Worm (Caenorhabditis elegans) whole organism, L1 larva: ENCODE results near the gene Y65A5A.1.

Experiments
- C04F5.9 ChIP-seq: sonication (generic microtip); optimal IDR thresholded peaks from 2 replicates; lab custom pipeline; 2016; ENCODE audit warnings: missing genetic modification characterization, missing compliant biosample characterization
- C16A3.4 ChIP-seq: fragments of 150-350 bp; optimal IDR thresholded peaks from 2 replicates; lab custom pipeline; 2014; ENCODE audit warnings: missing biosample characterization, missing genetic modification characterization
- Y116A8C.19 ChIP-seq: sonication (generic microtip); optimal IDR thresholded peaks from 2 replicates; lab custom pipeline; 2016; ENCODE audit warnings: missing compliant biosample characterization, missing genetic modification characterization, borderline replicate concordance
- alr-1 ChIP-seq: fragments of 200-800 bp; sonication (Bioruptor generic); optimal IDR thresholded peaks from 2 replicates; lab custom pipeline; 2018; ENCODE audit warnings: borderline replicate concordance, mild to moderate bottlenecking, missing genetic modification characterization, missing compliant biosample characterization
- ama-1 ChIP-seq: fragments of 150-350 bp; optimal IDR thresholded peaks from 2 replicates; lab custom pipeline; 2014
- ceh-82 ChIP-seq, 3 experiments: fragments of 150-350 bp in 1 of 3; sonication (generic microtip) in 2 of 3; optimal IDR thresholded peaks; 2 replicates each; lab custom pipeline; 2014 to 2017; ENCODE audit warnings: missing biosample characterization in 3 of 3, missing genetic modification characterization in 3 of 3
- ceh-88 ChIP-seq: fragments of 200-800 bp; sonication (Bioruptor generic); IDR thresholded peaks from 2 replicates; pipeline ENCODE4 v1.3.6; 2022; ENCODE audit warnings: missing genetic modification characterization, missing compliant biosample characterization
- ces-1 ChIP-seq: fragments of 150-350 bp; optimal IDR thresholded peaks from 2 replicates; lab custom pipeline; 2014; ENCODE audit warnings: missing biosample characterization, missing genetic modification reagents, missing genetic modification characterization
- dpl-1 ChIP-seq, 3 experiments: fragments of 150-350 bp in 2 of 3; sonication (generic microtip) in 1 of 3; optimal IDR thresholded peaks; 2 replicates each; lab custom pipeline; 2014 to 2017; ENCODE audit warnings: missing biosample characterization in 3 of 3, missing genetic modification characterization in 3 of 3, missing genetic modification reagents in 3 of 3
- dsc-1 ChIP-seq: sonication (generic microtip); optimal IDR thresholded peaks from 2 replicates; lab custom pipeline; 2016; ENCODE audit warnings: mild to moderate bottlenecking, missing genetic modification characterization, missing compliant biosample characterization
- efl-1 ChIP-seq, 4 experiments: fragments of 150-350 bp; optimal IDR thresholded peaks in 3 of 4; peaks in 1 of 4; 1 replicate in 1 of 4; 2 replicates in 3 of 4; lab custom pipeline; 2014; ENCODE audit warnings: missing biosample characterization in 2 of 4, missing genetic modification characterization in 2 of 4, missing genetic modification reagents in 2 of 4
- efl-3 ChIP-seq: fragments of 200-800 bp; sonication (Bioruptor generic); optimal IDR thresholded peaks from 2 replicates; lab custom pipeline; 2018; ENCODE audit warnings: mild to moderate bottlenecking, missing genetic modification characterization, missing compliant biosample characterization
- egl-27 ChIP-seq, 2 experiments: fragments of 150-350 bp in 1 of 2; sonication (generic microtip); optimal IDR thresholded peaks; 3 replicates each; lab custom pipeline; 2017 to 2018; ENCODE audit warnings: missing biosample characterization in 2 of 2, missing genetic modification characterization in 2 of 2, missing genetic modification reagents in 2 of 2
- elt-2 ChIP-seq: sonication (generic microtip); optimal IDR thresholded peaks from 2 replicates; lab custom pipeline; 2016; ENCODE audit warnings: missing genetic modification characterization, mild to moderate bottlenecking, inconsistent platforms, missing compliant biosample characterization, missing genetic modification reagents
- elt-3 ChIP-seq, 6 experiments: fragments of 150-350 bp in 1 of 6; sonication (generic microtip); optimal IDR thresholded peaks; 2 replicates each; lab custom pipeline; 2017 to 2018; ENCODE audit warnings: missing biosample characterization in 6 of 6, missing genetic modification characterization in 6 of 6, inconsistent platforms in 1 of 6
- ets-5 ChIP-seq: fragments of 200-800 bp; sonication (Bioruptor generic); IDR thresholded peaks from 2 replicates; pipeline ENCODE4 v1.3.6; 2022; ENCODE audit warnings: missing genetic modification characterization, missing compliant biosample characterization
- fkh-8 ChIP-seq: sonication (generic microtip); optimal IDR thresholded peaks from 2 replicates; lab custom pipeline; 2016; ENCODE audit warnings: mild to moderate bottlenecking, missing genetic modification characterization, missing compliant biosample characterization
- hlh-17 ChIP-seq: fragments of 200-800 bp; sonication (Bioruptor generic); optimal IDR thresholded peaks from 2 replicates; lab custom pipeline; 2018; ENCODE audit warnings: missing genetic modification characterization, mild to moderate bottlenecking, missing compliant biosample characterization, moderate library complexity, borderline replicate concordance
- hlh-4 ChIP-seq: sonication (generic microtip); optimal IDR thresholded peaks from 2 replicates; lab custom pipeline; 2016; ENCODE audit warnings: mild to moderate bottlenecking, missing genetic modification characterization, missing compliant biosample characterization
- irx-1 ChIP-seq: sonication (generic microtip); optimal IDR thresholded peaks from 2 replicates; lab custom pipeline; 2016; ENCODE audit warnings: missing genetic modification characterization, missing compliant biosample characterization
- jun-1 ChIP-seq: fragments of 150-350 bp; optimal IDR thresholded peaks from 2 replicates; lab custom pipeline; 2014; ENCODE audit warnings: missing biosample characterization, missing genetic modification reagents, missing genetic modification characterization
- lin-14 ChIP-seq: fragments of 200-800 bp; sonication (Bioruptor generic); optimal IDR thresholded peaks from 2 replicates; lab custom pipeline; 2018; ENCODE audit warnings: mild to moderate bottlenecking, missing genetic modification characterization, moderate library complexity, missing compliant biosample characterization
- lin-15B ChIP-seq: fragments of 150-350 bp; sonication (generic microtip); optimal IDR thresholded peaks from 3 replicates; lab custom pipeline; 2014; ENCODE audit warnings: missing biosample characterization, missing genetic modification characterization
- lin-35 ChIP-seq, 2 experiments: fragments of 150-350 bp; optimal IDR thresholded peaks; 2 replicates each; lab custom pipeline; 2014; ENCODE audit warnings: missing biosample characterization in 2 of 2, missing genetic modification characterization in 2 of 2, missing genetic modification reagents in 2 of 2
- lin-39 ChIP-seq: fragments of 150-350 bp; optimal IDR thresholded peaks from 2 replicates; lab custom pipeline; 2014; ENCODE audit warnings: missing biosample characterization, missing genetic modification reagents, missing genetic modification characterization
- lsy-2 ChIP-seq, 2 experiments: fragments of 150-350 bp; optimal IDR thresholded peaks; 2 replicates each; lab custom pipeline; 2014; ENCODE audit warnings: missing biosample characterization in 2 of 2, missing genetic modification characterization in 2 of 2
- mab-9 ChIP-seq: fragments of 200-800 bp; sonication (Bioruptor generic); IDR thresholded peaks from 2 replicates; pipeline ENCODE4 v1.3.6; 2022; ENCODE audit warnings: missing genetic modification reagents, missing genetic modification characterization, missing compliant biosample characterization
- nhr-19 ChIP-seq: fragments of 200-800 bp; sonication (Bioruptor generic); conservative IDR thresholded peaks from 2 replicates; pipeline ENCODE4 v1.3.6; 2022; ENCODE audit warnings: missing genetic modification characterization, missing compliant biosample characterization
- nhr-20 ChIP-seq: sonication (generic microtip); optimal IDR thresholded peaks from 2 replicates; lab custom pipeline; 2016; ENCODE audit warnings: mild to moderate bottlenecking, missing genetic modification characterization, missing compliant biosample characterization
- nhr-237 ChIP-seq: fragments of 150-350 bp; optimal IDR thresholded peaks from 2 replicates; lab custom pipeline; 2014; ENCODE audit warnings: missing biosample characterization, missing genetic modification characterization
- nhr-77 ChIP-seq: fragments of 150-350 bp; optimal IDR thresholded peaks from 2 replicates; lab custom pipeline; 2014; ENCODE audit warnings: missing biosample characterization, missing genetic modification characterization
- nhr-90 ChIP-seq: sonication (generic microtip); optimal IDR thresholded peaks from 2 replicates; lab custom pipeline; 2016; ENCODE audit warnings: mild to moderate bottlenecking, missing genetic modification characterization, missing compliant biosample characterization; ENCODE audit not compliant: poor library complexity
- pag-3 ChIP-seq: sonication (generic microtip); optimal IDR thresholded peaks from 2 replicates; lab custom pipeline; 2017; ENCODE audit warnings: missing genetic modification characterization, mild to moderate bottlenecking, missing compliant biosample characterization, antibody characterized with exemption, borderline replicate concordance; ENCODE audit not compliant: insufficient read depth
- pqm-1 ChIP-seq: sonication (generic microtip); optimal IDR thresholded peaks from 3 replicates; lab custom pipeline; 2017; ENCODE audit warnings: missing biosample characterization, missing genetic modification characterization
- skn-1 ChIP-seq: fragments of 150-350 bp; optimal IDR thresholded peaks from 2 replicates; lab custom pipeline; 2014; ENCODE audit warnings: missing biosample characterization, missing genetic modification characterization
- snu-23 ChIP-seq: sonication (generic microtip); optimal IDR thresholded peaks from 2 replicates; lab custom pipeline; 2016; ENCODE audit warnings: missing genetic modification characterization, missing compliant biosample characterization
- sox-4 ChIP-seq: sonication (generic microtip); optimal IDR thresholded peaks from 2 replicates; lab custom pipeline; 2016; ENCODE audit warnings: missing genetic modification characterization, missing compliant biosample characterization
- swsn-7 ChIP-seq: sonication (generic microtip); optimal IDR thresholded peaks from 2 replicates; lab custom pipeline; 2016; ENCODE audit warnings: missing genetic modification characterization, missing compliant biosample characterization
- tbx-2 ChIP-seq: sonication (generic microtip); optimal IDR thresholded peaks from 2 replicates; lab custom pipeline; 2016; ENCODE audit warnings: missing genetic modification characterization, missing compliant biosample characterization
- unc-62 ChIP-seq: fragments of 150-350 bp; optimal IDR thresholded peaks from 2 replicates; lab custom pipeline; 2014; ENCODE audit warnings: missing biosample characterization, missing genetic modification reagents, missing genetic modification characterization
- xbp-1 ChIP-seq: sonication (generic microtip); optimal IDR thresholded peaks from 2 replicates; lab custom pipeline; 2016; ENCODE audit warnings: missing genetic modification characterization, missing compliant biosample characterization

Gene Y65A5A.1

DNA sequence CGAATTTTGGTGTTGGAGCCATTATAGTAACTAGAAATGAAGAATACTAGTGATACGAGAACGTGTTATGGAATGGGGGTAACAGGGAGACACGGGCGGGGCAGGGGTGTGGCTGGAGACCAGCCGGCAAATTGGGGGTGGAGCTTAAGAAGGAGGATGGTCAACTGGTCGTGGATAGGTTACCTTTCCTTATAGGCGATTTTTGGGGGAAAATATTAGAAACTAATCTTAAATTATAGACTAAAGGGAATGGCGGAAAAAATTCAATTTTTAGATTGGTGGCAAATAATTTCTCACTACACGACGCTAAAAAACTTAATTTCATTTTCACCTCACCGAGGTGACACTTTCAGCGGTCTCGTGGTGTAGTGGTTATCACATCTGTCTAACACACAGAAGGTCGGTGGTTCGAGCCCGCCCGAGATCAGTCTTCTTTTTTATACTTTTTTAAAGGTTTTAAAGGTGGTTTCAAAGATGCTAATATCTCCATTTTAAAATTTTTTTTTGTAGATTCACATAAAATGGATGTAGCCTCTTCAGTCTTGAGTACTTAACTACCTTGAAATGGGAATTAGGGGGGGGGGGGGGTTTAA lies at the start of gene Y65A5A.1:
TSS of gene Y65A5A.1 (minus strand) at position 51 of the 593 bp plus-strand sequence.
- TF ChIP-seq alr-1 (tag; lab: Kevin White, UChicago) (no peak), lin-14 (GFP tag; lab: Kevin White, UChicago) (peak; percentile 4), ces-1 (GFP tag; lab: Kevin White, UChicago) (no peak), egl-27 (tag; optimal IDR thresholded peaks at IDR 0.05; lab: Kevin White, UChicago) (no peak), nhr-90 (tag; lab: Kevin White, UChicago) (peak; percentile 26), nhr-19 (peak; percentile 19; the same call in 1 of the 2 replicates), efl-3 (GFP tag; lab: Kevin White, UChicago) (no peak), nhr-237 (no peak), lin-35 (GFP tag; optimal IDR thresholded peaks at IDR 0.05; lab: Kevin White, UChicago) (peak in 1 of 2 experiments; percentile 40), ets-5 (no peak), snu-23 (GFP tag; lab: Kevin White, UChicago) (peak; percentile 7), efl-1 (optimal IDR thresholded peaks at IDR 0.05; lab: Kevin White, UChicago) (no peak), efl-1 (GFP tag; optimal IDR thresholded peaks at IDR 0.05 in 1 of 2; lab: Kevin White, UChicago) (peak in 1 of 2 experiments; percentile 85), sox-4 (tag; lab: Kevin White, UChicago) (no peak)
- TF ChIP-seq, all 84 proteins: peak for 6

DNA sequence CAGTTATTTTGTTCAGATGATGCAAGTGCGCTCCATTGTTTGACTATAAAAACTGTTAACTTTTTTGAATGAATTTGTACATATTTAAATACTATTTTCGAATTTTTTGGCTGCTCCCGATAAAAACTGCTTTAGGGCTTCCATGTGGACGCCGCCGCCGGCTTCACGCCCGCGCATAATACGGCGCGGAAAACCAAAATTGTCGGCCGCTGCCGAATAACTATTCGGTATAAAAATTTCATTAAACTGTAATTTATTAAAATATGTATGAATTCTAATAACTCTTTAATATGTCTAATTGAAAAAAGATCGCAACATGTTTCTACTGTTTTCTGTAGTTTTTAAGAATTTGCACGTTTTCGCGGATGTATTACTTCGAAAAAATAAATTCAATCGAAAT lies 47.0 kb upstream of the Y65A5A.1 start:
- no peak for TF ChIP-seq unc-62 (GFP tag; lab: Kevin White, UChicago)
- no peak for TF ChIP-seq Y116A8C.19
- TF ChIP-seq C16A3.4 (tag; lab: Kevin White, UChicago): no peak
- no peak for TF ChIP-seq tbx-2 (tag; lab: Kevin White, UChicago)
- no peak for TF ChIP-seq lsy-2 (tag; optimal IDR thresholded peaks at IDR 0.05; lab: Kevin White, UChicago)
- TF ChIP-seq C04F5.9 (tag; lab: Kevin White, UChicago): no peak
- no peak for TF ChIP-seq ceh-88 (GFP tag; lab: Robert Waterston, UW)
- no peak for TF ChIP-seq lin-15B (tag; lab: Kevin White, UChicago)
- TF ChIP-seq ceh-82 (tag; optimal IDR thresholded peaks at IDR 0.05; lab: Kevin White, UChicago): no peak
- no peak for TF ChIP-seq pag-3
- no peak for TF ChIP-seq dsc-1
- TF ChIP-seq skn-1 (tag; lab: Kevin White, UChicago): no peak
- TF ChIP-seq efl-1 (optimal IDR thresholded peaks at IDR 0.05; lab: Kevin White, UChicago): no peak
- TF ChIP-seq efl-1 (GFP tag; optimal IDR thresholded peaks at IDR 0.05 in 1 of 2; lab: Kevin White, UChicago): no peak
- no peak for TF ChIP-seq xbp-1
- no peak for TF ChIP-seq hlh-4
- TF ChIP-seq fkh-8 (tag; lab: Kevin White, UChicago): no peak
- no peak for TF ChIP-seq lin-14 (GFP tag; lab: Kevin White, UChicago)
- no peak for TF ChIP-seq hlh-17 (GFP tag; lab: Kevin White, UChicago)
- no peak for TF ChIP-seq pqm-1 (tag; lab: Kevin White, UChicago)

DNA sequence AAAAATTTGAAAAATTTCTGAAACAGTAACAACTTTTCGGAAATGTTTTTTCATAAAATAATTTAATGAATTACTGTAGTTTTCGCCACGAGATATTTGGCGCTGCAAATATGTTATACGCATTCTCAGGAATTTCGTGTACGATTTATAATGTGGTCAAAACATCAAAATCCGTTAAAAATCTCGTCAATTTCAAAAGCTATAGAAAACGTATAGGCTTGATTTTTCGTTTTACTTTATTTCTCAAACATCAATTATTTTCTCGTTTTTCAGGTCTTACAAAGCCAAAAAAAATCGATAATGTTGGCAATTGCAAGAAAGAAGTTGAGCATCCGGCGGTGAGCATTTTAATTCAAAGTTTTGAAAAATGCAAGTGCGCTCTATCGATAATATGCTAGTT lies 43.3 kb upstream of the Y65A5A.1 start, which contains the start of gene dlc-4:
TSS of gene dlc-4 (plus strand) at position 301 of the 400 bp plus-strand sequence.
- TF ChIP-seq lsy-2 (tag; optimal IDR thresholded peaks at IDR 0.05; lab: Kevin White, UChicago) (no peak), lin-39 (no peak), mab-9 (no peak), elt-2 (tag; lab: Kevin White, UChicago) (no peak), elt-3 (tag; optimal IDR thresholded peaks at IDR 0.05; lab: Kevin White, UChicago) (no peak), nhr-77 (no peak), lin-15B (tag; lab: Kevin White, UChicago) (no peak), skn-1 (tag; lab: Kevin White, UChicago) (no peak), ceh-82 (tag; optimal IDR thresholded peaks at IDR 0.05; lab: Kevin White, UChicago) (no peak), pag-3 (no peak), efl-3 (GFP tag; lab: Kevin White, UChicago) (no peak), xbp-1 (no peak), nhr-20 (tag; lab: Kevin White, UChicago) (no peak), Y116A8C.19 (no peak), dpl-1 (GFP tag; optimal IDR thresholded peaks at IDR 0.05; lab: Kevin White, UChicago) (no peak), jun-1 (tag; lab: Kevin White, UChicago) (no peak), irx-1 (tag; lab: Kevin White, UChicago) (no peak), ama-1 (lab: Kevin White, UChicago) (no peak), swsn-7 (tag; lab: Kevin White, UChicago) (no peak)
- TF ChIP-seq, all 84 proteins: peak for 0
